Worm (Caenorhabditis elegans) whole organism, L1 larva: ENCODE results near the gene H04M03.12.

ENCODE experiments used
- C16A3.4 ChIP-seq: fragments of 150-350 bp; optimal IDR thresholded peaks from 2 replicates; lab custom pipeline; 2014; ENCODE audit warnings: missing biosample characterization, missing genetic modification characterization
- C34B4.2 ChIP-seq: sonication (generic microtip); optimal IDR thresholded peaks from 2 replicates; lab custom pipeline; 2017; ENCODE audit warnings: mild to moderate bottlenecking, missing genetic modification characterization, missing compliant biosample characterization
- aha-1 ChIP-seq: fragments of 150-350 bp; optimal IDR thresholded peaks from 2 replicates; lab custom pipeline; 2014; ENCODE audit warnings: missing biosample characterization, missing genetic modification characterization
- blmp-1 ChIP-seq: fragments of 150-350 bp; optimal IDR thresholded peaks from 2 replicates; lab custom pipeline; 2014; ENCODE audit warnings: missing biosample characterization, missing genetic modification characterization
- ceh-63 ChIP-seq: fragments of 200-800 bp; sonication (Bioruptor generic); optimal IDR thresholded peaks from 2 replicates; lab custom pipeline; 2018; ENCODE audit warnings: mild to moderate bottlenecking, missing genetic modification characterization, missing compliant biosample characterization
- ceh-8 ChIP-seq: fragments of 200-800 bp; sonication (Bioruptor generic); optimal IDR thresholded peaks from 2 replicates; lab custom pipeline; 2018; ENCODE audit warnings: mild to moderate bottlenecking, missing genetic modification characterization, moderate library complexity, missing compliant biosample characterization
- ceh-82 ChIP-seq, 3 experiments: fragments of 150-350 bp in 1 of 3; sonication (generic microtip) in 2 of 3; optimal IDR thresholded peaks; 2 replicates each; lab custom pipeline; 2014 to 2017; ENCODE audit warnings: missing biosample characterization in 3 of 3, missing genetic modification characterization in 3 of 3
- ceh-88 ChIP-seq: fragments of 200-800 bp; sonication (Bioruptor generic); IDR thresholded peaks from 2 replicates; pipeline ENCODE4 v1.3.6; 2022; ENCODE audit warnings: missing genetic modification characterization, missing compliant biosample characterization
- ces-1 ChIP-seq: fragments of 150-350 bp; optimal IDR thresholded peaks from 2 replicates; lab custom pipeline; 2014; ENCODE audit warnings: missing biosample characterization, missing genetic modification reagents, missing genetic modification characterization
- dsc-1 ChIP-seq: sonication (generic microtip); optimal IDR thresholded peaks from 2 replicates; lab custom pipeline; 2016; ENCODE audit warnings: mild to moderate bottlenecking, missing genetic modification characterization, missing compliant biosample characterization
- efl-1 ChIP-seq, 4 experiments: fragments of 150-350 bp; optimal IDR thresholded peaks in 3 of 4; peaks in 1 of 4; 1 replicate in 1 of 4; 2 replicates in 3 of 4; lab custom pipeline; 2014; ENCODE audit warnings: missing biosample characterization in 2 of 4, missing genetic modification characterization in 2 of 4, missing genetic modification reagents in 2 of 4
- efl-3 ChIP-seq: fragments of 200-800 bp; sonication (Bioruptor generic); optimal IDR thresholded peaks from 2 replicates; lab custom pipeline; 2018; ENCODE audit warnings: mild to moderate bottlenecking, missing genetic modification characterization, missing compliant biosample characterization
- egl-27 ChIP-seq, 2 experiments: fragments of 150-350 bp in 1 of 2; sonication (generic microtip); optimal IDR thresholded peaks; 3 replicates each; lab custom pipeline; 2017 to 2018; ENCODE audit warnings: missing biosample characterization in 2 of 2, missing genetic modification characterization in 2 of 2, missing genetic modification reagents in 2 of 2
- fkh-10 ChIP-seq: sonication (generic microtip); optimal IDR thresholded peaks from 2 replicates; lab custom pipeline; 2017; ENCODE audit warnings: missing biosample characterization, missing genetic modification reagents, missing genetic modification characterization
- fkh-4 ChIP-seq: sonication (generic microtip); optimal IDR thresholded peaks from 2 replicates; lab custom pipeline; 2016; ENCODE audit warnings: missing compliant biosample characterization, missing genetic modification characterization, borderline replicate concordance
- irx-1 ChIP-seq: sonication (generic microtip); optimal IDR thresholded peaks from 2 replicates; lab custom pipeline; 2016; ENCODE audit warnings: missing genetic modification characterization, missing compliant biosample characterization
- lin-13 ChIP-seq: fragments of 150-350 bp; optimal IDR thresholded peaks from 2 replicates; lab custom pipeline; 2014; ENCODE audit warnings: missing biosample characterization, missing genetic modification reagents, missing genetic modification characterization
- lin-14 ChIP-seq: fragments of 200-800 bp; sonication (Bioruptor generic); optimal IDR thresholded peaks from 2 replicates; lab custom pipeline; 2018; ENCODE audit warnings: mild to moderate bottlenecking, missing genetic modification characterization, moderate library complexity, missing compliant biosample characterization
- lin-35 ChIP-seq, 2 experiments: fragments of 150-350 bp; optimal IDR thresholded peaks; 2 replicates each; lab custom pipeline; 2014; ENCODE audit warnings: missing biosample characterization in 2 of 2, missing genetic modification characterization in 2 of 2, missing genetic modification reagents in 2 of 2
- lin-39 ChIP-seq: fragments of 150-350 bp; optimal IDR thresholded peaks from 2 replicates; lab custom pipeline; 2014; ENCODE audit warnings: missing biosample characterization, missing genetic modification reagents, missing genetic modification characterization
- lsy-2 ChIP-seq, 2 experiments: fragments of 150-350 bp; optimal IDR thresholded peaks; 2 replicates each; lab custom pipeline; 2014; ENCODE audit warnings: missing biosample characterization in 2 of 2, missing genetic modification characterization in 2 of 2
- nhr-12 ChIP-seq: sonication (generic microtip); optimal IDR thresholded peaks from 2 replicates; lab custom pipeline; 2017; ENCODE audit warnings: missing biosample characterization, missing genetic modification characterization
- nhr-20 ChIP-seq: sonication (generic microtip); optimal IDR thresholded peaks from 2 replicates; lab custom pipeline; 2016; ENCODE audit warnings: mild to moderate bottlenecking, missing genetic modification characterization, missing compliant biosample characterization
- nhr-237 ChIP-seq: fragments of 150-350 bp; optimal IDR thresholded peaks from 2 replicates; lab custom pipeline; 2014; ENCODE audit warnings: missing biosample characterization, missing genetic modification characterization
- nhr-28 ChIP-seq: fragments of 150-350 bp; optimal IDR thresholded peaks from 2 replicates; lab custom pipeline; 2014; ENCODE audit warnings: missing biosample characterization, missing genetic modification characterization
- nhr-71 ChIP-seq: sonication (generic microtip); optimal IDR thresholded peaks from 2 replicates; lab custom pipeline; 2016; ENCODE audit warnings: mild to moderate bottlenecking, missing genetic modification characterization, moderate library complexity, missing compliant biosample characterization
- nhr-77 ChIP-seq: fragments of 150-350 bp; optimal IDR thresholded peaks from 2 replicates; lab custom pipeline; 2014; ENCODE audit warnings: missing biosample characterization, missing genetic modification characterization
- nhr-85 ChIP-seq: sonication (generic microtip); peaks from one replicate; lab custom pipeline; 2016; ENCODE audit warnings: missing genetic modification characterization, inconsistent platforms, missing compliant biosample characterization
- pag-3 ChIP-seq: sonication (generic microtip); optimal IDR thresholded peaks from 2 replicates; lab custom pipeline; 2017; ENCODE audit warnings: missing genetic modification characterization, mild to moderate bottlenecking, missing compliant biosample characterization, antibody characterized with exemption, borderline replicate concordance; ENCODE audit not compliant: insufficient read depth
- pax-3 ChIP-seq: fragments of 200-800 bp; sonication (Bioruptor generic); optimal IDR thresholded peaks from 2 replicates; lab custom pipeline; 2018; ENCODE audit warnings: mild to moderate bottlenecking, missing genetic modification characterization, moderate library complexity, missing compliant biosample characterization
- pqm-1 ChIP-seq: sonication (generic microtip); optimal IDR thresholded peaks from 3 replicates; lab custom pipeline; 2017; ENCODE audit warnings: missing biosample characterization, missing genetic modification characterization
- rnt-1 ChIP-seq: sonication (generic microtip); optimal IDR thresholded peaks from 2 replicates; lab custom pipeline; 2016; ENCODE audit warnings: mild to moderate bottlenecking, missing genetic modification characterization, moderate library complexity, missing compliant biosample characterization
- skn-1 ChIP-seq: fragments of 150-350 bp; optimal IDR thresholded peaks from 2 replicates; lab custom pipeline; 2014; ENCODE audit warnings: missing biosample characterization, missing genetic modification characterization
- snpc-4 ChIP-seq: fragments of 150-350 bp; optimal IDR thresholded peaks from 2 replicates; lab custom pipeline; 2014; ENCODE audit warnings: missing biosample characterization, missing genetic modification characterization
- snu-23 ChIP-seq: sonication (generic microtip); optimal IDR thresholded peaks from 2 replicates; lab custom pipeline; 2016; ENCODE audit warnings: missing genetic modification characterization, missing compliant biosample characterization
- sup-37 ChIP-seq: fragments of 200-800 bp; sonication (Bioruptor generic); optimal IDR thresholded peaks from 2 replicates; lab custom pipeline; 2018; ENCODE audit warnings: mild to moderate bottlenecking, missing genetic modification characterization, missing compliant biosample characterization
- swsn-7 ChIP-seq: sonication (generic microtip); optimal IDR thresholded peaks from 2 replicates; lab custom pipeline; 2016; ENCODE audit warnings: missing genetic modification characterization, missing compliant biosample characterization
- unc-130 ChIP-seq: fragments of 150-350 bp; optimal IDR thresholded peaks from 2 replicates; lab custom pipeline; 2017; ENCODE audit warnings: missing biosample characterization, missing genetic modification characterization, inconsistent platforms
- unc-30 ChIP-seq: sonication (generic microtip); optimal IDR thresholded peaks from 2 replicates; lab custom pipeline; 2017; ENCODE audit warnings: missing biosample characterization, missing genetic modification characterization
- unc-98 ChIP-seq: fragments of 200-800 bp; sonication (Bioruptor generic); IDR thresholded peaks from 2 replicates; pipeline ENCODE4 v1.3.6; 2022; ENCODE audit warnings: missing genetic modification characterization, missing compliant biosample characterization
- zag-1 ChIP-seq: fragments of 150-350 bp; optimal IDR thresholded peaks from 2 replicates; lab custom pipeline; 2014; ENCODE audit warnings: missing biosample characterization, missing genetic modification characterization
- ztf-4 ChIP-seq: fragments of 150-350 bp; optimal IDR thresholded peaks from 2 replicates; lab custom pipeline; 2014; ENCODE audit warnings: missing biosample characterization, missing genetic modification characterization

Gene H04M03.12

ce11 chrIV:5934046-5934445 lies 30.9 kb upstream of the H04M03.12 start, which contains the start of gene H32C10.1:
H32C10.1 (plus strand) TSS chrIV:5934346.
- TF ChIP-seq lin-13 (GFP tag; lab: Kevin White, UChicago) (no peak), C34B4.2 (tag; lab: Kevin White, UChicago) (no peak), lsy-2 (tag; optimal IDR thresholded peaks at IDR 0.05; lab: Kevin White, UChicago) (no peak), unc-98 (GFP tag; lab: Robert Waterston, UW) (no peak), swsn-7 (tag; lab: Kevin White, UChicago) (no peak), ceh-88 (GFP tag; lab: Robert Waterston, UW) (no peak)

DNA sequence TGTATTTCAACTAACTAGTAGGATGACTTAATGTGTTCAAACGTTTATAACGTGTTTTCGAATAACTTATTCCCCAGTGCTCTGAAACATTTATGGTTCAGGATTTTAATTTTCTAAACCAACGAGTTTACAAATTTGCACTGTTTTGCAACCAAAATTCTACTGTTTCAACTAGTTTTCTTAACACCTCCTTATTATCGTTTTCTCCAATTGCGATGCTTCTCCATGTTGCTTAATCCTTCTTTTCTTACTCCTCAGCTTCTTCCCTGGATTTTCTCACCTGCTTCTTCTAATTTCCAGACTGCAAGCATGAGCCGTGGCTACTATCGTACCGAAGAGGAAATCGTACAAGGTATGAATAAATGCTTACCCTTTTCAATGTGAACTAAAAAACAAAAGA lies 27.2 kb upstream of the H04M03.12 start, which contains the start of gene lin-33:
Gene lin-33 (plus strand): TSS at position 301 of the 400 bp plus-strand sequence.
- no peak for TF ChIP-seq nhr-77 (tag; lab: Kevin White, UChicago)
- no peak for TF ChIP-seq ceh-63 (GFP tag; lab: Kevin White, UChicago)
- TF ChIP-seq snpc-4 (tag; lab: Kevin White, UChicago) = no peak
- TF ChIP-seq efl-1 (optimal IDR thresholded peaks at IDR 0.05; lab: Kevin White, UChicago) = no peak
- peak in 1 of 2 experiments; percentile 86 for TF ChIP-seq efl-1 (GFP tag; optimal IDR thresholded peaks at IDR 0.05 in 1 of 2; lab: Kevin White, UChicago)
- TF ChIP-seq unc-30 = no peak
- TF ChIP-seq, all 84 proteins: peak for 1

DNA sequence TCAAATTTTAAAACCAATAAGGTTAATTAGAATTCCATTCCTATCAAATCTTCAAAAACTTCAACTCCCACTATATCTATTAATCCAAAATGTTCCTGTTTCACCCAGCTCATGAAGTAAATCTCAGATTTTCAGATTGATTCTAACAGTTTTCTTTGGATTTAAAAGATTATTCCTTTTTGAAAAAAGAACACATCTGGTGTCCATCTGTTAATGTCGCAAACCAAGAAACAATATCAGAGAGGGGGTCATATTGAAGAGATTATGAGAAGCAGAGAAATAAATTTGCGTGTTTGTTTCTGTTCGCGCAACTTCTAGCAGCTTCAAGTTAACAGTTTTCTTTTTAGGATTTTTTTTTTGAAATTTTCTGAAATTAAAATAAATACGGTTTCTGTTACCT lies 25.8 kb upstream of the H04M03.12 start:
- no peak for TF ChIP-seq snu-23 (GFP tag; lab: Kevin White, UChicago)
- peak; percentile 8 for TF ChIP-seq fkh-4 (tag; lab: Kevin White, UChicago)
- no peak for TF ChIP-seq efl-1 (optimal IDR thresholded peaks at IDR 0.05; lab: Kevin White, UChicago)
- TF ChIP-seq efl-1 (GFP tag; optimal IDR thresholded peaks at IDR 0.05 in 1 of 2; lab: Kevin White, UChicago) = peak in 1 of 2 experiments; percentile 34
- TF ChIP-seq dsc-1 (tag; lab: Kevin White, UChicago) = peak; percentile 41
- TF ChIP-seq pag-3 (tag; lab: Kevin White, UChicago) = no peak
- no peak for TF ChIP-seq swsn-7 (tag; lab: Kevin White, UChicago)

DNA sequence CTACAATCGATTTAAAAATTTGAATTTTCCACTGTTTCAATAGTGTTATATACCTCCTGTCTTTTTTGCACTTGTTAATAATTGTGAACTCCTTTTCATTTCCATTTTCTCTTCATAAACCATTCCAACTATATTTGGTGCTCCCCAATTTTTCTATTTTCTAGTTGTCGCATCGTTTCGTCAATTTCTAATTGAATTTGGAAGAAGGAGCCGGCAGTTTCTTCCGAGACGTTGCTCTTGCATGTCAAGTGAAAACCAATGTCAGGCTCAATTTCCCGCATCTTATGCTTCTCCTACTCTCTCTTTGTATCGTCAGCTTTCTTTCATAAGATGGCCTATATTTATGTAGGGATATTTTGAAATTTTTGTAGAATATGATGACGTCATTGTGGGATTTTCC lies 24.6 kb upstream of the H04M03.12 start:
- TF ChIP-seq lin-14 (peak; percentile 60), efl-1 (optimal IDR thresholded peaks at IDR 0.05; lab: Kevin White, UChicago) (no peak), efl-1 (GFP tag; optimal IDR thresholded peaks at IDR 0.05 in 1 of 2; lab: Kevin White, UChicago) (no peak)

- TF ChIP-seq egl-27 (tag; optimal IDR thresholded peaks at IDR 0.05; lab: Kevin White, UChicago) (no peak), swsn-7 (tag; lab: Kevin White, UChicago) (no peak), pax-3 (no peak), rnt-1 (tag; lab: Kevin White, UChicago) (peak; percentile 16), lin-35 (GFP tag; optimal IDR thresholded peaks at IDR 0.05; lab: Kevin White, UChicago) (no peak), C16A3.4 (tag; lab: Kevin White, UChicago) (peak; percentile 25), sup-37 (GFP tag; lab: Kevin White, UChicago) (no peak), nhr-237 (tag; lab: Kevin White, UChicago) (no peak), nhr-85 (tag; lab: Kevin White, UChicago) (peak; percentile 86), pag-3 (tag; lab: Kevin White, UChicago) (no peak), C34B4.2 (tag; lab: Kevin White, UChicago) (no peak), unc-130 (peak; percentile 10), nhr-71 (tag; lab: Kevin White, UChicago) (peak; percentile 48), fkh-10 (GFP tag; lab: Kevin White, UChicago) (no peak), skn-1 (tag; lab: Kevin White, UChicago) (no peak), ceh-63 (GFP tag; lab: Kevin White, UChicago) (no peak), blmp-1 (tag; lab: Kevin White, UChicago) (peak; percentile 89), aha-1 (tag; lab: Kevin White, UChicago) (no peak), nhr-12 (tag; lab: Kevin White, UChicago) (no peak), ces-1 (no peak), dsc-1 (tag; lab: Kevin White, UChicago) (peak; percentile 9), irx-1 (tag; lab: Kevin White, UChicago) (peak; percentile 13), nhr-28 (tag; lab: Kevin White, UChicago) (no peak), lin-39 (tag; lab: Kevin White, UChicago) (no peak), snu-23 (GFP tag; lab: Kevin White, UChicago) (peak; percentile 52), efl-3 (GFP tag; lab: Kevin White, UChicago) (no peak), zag-1 (tag; lab: Kevin White, UChicago) (no peak), lsy-2 (tag; optimal IDR thresholded peaks at IDR 0.05; lab: Kevin White, UChicago) (peak; percentile 10 to 34), ceh-8 (peak; percentile 58), ztf-4 (tag; lab: Kevin White, UChicago) (no peak), ceh-82 (tag; optimal IDR thresholded peaks at IDR 0.05; lab: Kevin White, UChicago) (no peak), lin-14 (peak; percentile 86), pqm-1 (tag; lab: Kevin White, UChicago) (no peak), nhr-20 (tag; lab: Kevin White, UChicago) (peak; percentile 60)
Measured at ce11 chrIV:5926643-5927042, 23.5 kb upstream of the H04M03.12 start.
